Fruit fly (Drosophila melanogaster): ENCODE data around the gene Nedd8.

The Nedd8 gene

dm6 chr2L:18953512-18954254, 2.0 kb upstream of the Nedd8 start (continued):
- TF ChIP-seq az2 (GFP tag; optimal IDR thresholded peaks at IDR 0.05) (peak; percentile 29), CG7839 (tag; optimal IDR thresholded peaks at IDR 0.05) (peak; percentile 58), Sox100B (GFP tag; optimal IDR thresholded peaks at IDR 0.05) (peak; percentile 37), CG2202 (tag; optimal IDR thresholded peaks at IDR 0.05) (no peak), nau (GFP tag; optimal IDR thresholded peaks at IDR 0.05) (no peak), slbo (GFP tag; IDR thresholded peaks at IDR 0.05) (peak; percentile 61), Ssrp (tag; optimal IDR thresholded peaks at IDR 0.05) (peak; percentile 8), yki (optimal IDR thresholded peaks at IDR 0.05) (no peak), cwo (GFP tag; optimal IDR thresholded peaks at IDR 0.05) (peak; percentile 17), NfI (GFP tag; optimal IDR thresholded peaks at IDR 0.05) (peak; percentile 12), CG9817 (tag; optimal IDR thresholded peaks at IDR 0.05) (peak; percentile 34), ranshi (GFP tag; IDR thresholded peaks at IDR 0.05) (0 out of 2 replicates have a peak, but pooled peaks have one; percentile 25), da (GFP tag; optimal IDR thresholded peaks at IDR 0.05) (no peak), grau (tag; optimal IDR thresholded peaks at IDR 0.05) (peak; percentile 70), Fer3 (tag; optimal IDR thresholded peaks at IDR 0.05) (peak; percentile 42), Ptx1 (GFP tag; IDR thresholded peaks at IDR 0.05) (0 out of 2 replicates have a peak, but pooled peaks have one; percentile 13), CG17361 (GFP tag; IDR thresholded peaks at IDR 0.05) (peak; percentile 72; the same call in 2 of the 3 replicates), Mes4 (GFP tag; optimal IDR thresholded peaks at IDR 0.05) (no peak), Rfx (GFP tag; IDR thresholded peaks at IDR 0.05) (peak; percentile 61; the same call in 1 of the 2 replicates), Meics (GFP tag; optimal IDR thresholded peaks at IDR 0.05) (peak; percentile 73), dmrt99B (tag; optimal IDR thresholded peaks at IDR 0.05) (peak; percentile 40), CG31441 (GFP tag; IDR thresholded peaks at IDR 0.05) (no peak), CG18599 (GFP tag; optimal IDR thresholded peaks at IDR 0.05) (peak; percentile 43), CG1602 (GFP tag; optimal IDR thresholded peaks at IDR 0.05) (peak; percentile 10), bigmax (GFP tag; optimal IDR thresholded peaks at IDR 0.05) (no peak), PHDP (tag; optimal IDR thresholded peaks at IDR 0.05) (peak; percentile 42), bcd (GFP tag; optimal IDR thresholded peaks at IDR 0.05) (no peak), CG32532 (GFP tag; IDR thresholded peaks at IDR 0.05) (peak; percentile 19; the same call in 1 of the 2 replicates), Deaf1 (tag; optimal IDR thresholded peaks at IDR 0.05) (peak; percentile 25), CG2678 (tag; optimal IDR thresholded peaks at IDR 0.05) (peak; percentile 73), rib (GFP tag; IDR thresholded peaks at IDR 0.05) (0 out of 2 replicates have a peak, but pooled peaks have one; percentile 4), CG9727 (GFP tag; optimal IDR thresholded peaks at IDR 0.05) (peak; percentile 51), CG12659 (GFP tag; optimal IDR thresholded peaks at IDR 0.05) (peak; percentile 58), CG13775 (GFP tag; optimal IDR thresholded peaks at IDR 0.05) (peak; percentile 9), insv (GFP tag; optimal IDR thresholded peaks at IDR 0.05) (no peak), bsh (GFP tag; optimal IDR thresholded peaks at IDR 0.05) (peak in 1 of 2 experiments; percentile 6), CG3847 (GFP tag; IDR thresholded peaks at IDR 0.05) (0 out of 2 replicates have a peak, but pooled peaks have one; percentile 14), Chrac-16 (GFP tag; optimal IDR thresholded peaks at IDR 0.05) (no peak), CG11723 (GFP tag; optimal IDR thresholded peaks at IDR 0.05) (no peak), CG8281 (tag; optimal IDR thresholded peaks at IDR 0.05) (no peak), nmo (GFP tag; optimal IDR thresholded peaks at IDR 0.05) (peak; percentile 24), CG18011 (GFP tag; optimal IDR thresholded peaks at IDR 0.05) (no peak), odd (GFP tag; optimal IDR thresholded peaks at IDR 0.05) (peak; percentile 25), Oli (tag; optimal IDR thresholded peaks at IDR 0.05) (peak; percentile 10), CG17829 (tag; optimal IDR thresholded peaks at IDR 0.05) (peak; percentile 29), CG8388 (GFP tag; optimal IDR thresholded peaks at IDR 0.05) (peak; percentile 22)

Data from whole organism, embryonic.